Worm (Caenorhabditis elegans) whole organism, midembryonic: ENCODE results near the gene pah-1.

Experiments
- T22C8.4 ChIP-seq: fragments of 200-800 bp; sonication (Bioruptor generic); IDR thresholded peaks from 2 replicates; pipeline ENCODE4 v1.3.6; 2022; ENCODE audit warnings: missing genetic modification characterization, missing compliant biosample characterization
- cog-1 ChIP-seq: sonication (generic microtip); optimal IDR thresholded peaks from 2 replicates; lab custom pipeline; 2016; ENCODE audit warnings: missing genetic modification characterization, missing compliant biosample characterization
- flt-1 ChIP-seq: fragments of 200-800 bp; sonication (Bioruptor generic); IDR thresholded peaks from 2 replicates; pipeline ENCODE4 v1.3.6; 2022; ENCODE audit warnings: missing genetic modification characterization, missing compliant biosample characterization
- klf-2 ChIP-seq: fragments of 200-800 bp; sonication (Bioruptor generic); conservative IDR thresholded peaks from 2 replicates; pipeline ENCODE4 v1.3.6; 2022; ENCODE audit warnings: missing genetic modification reagents, missing genetic modification characterization, missing compliant biosample characterization
- med-1 ChIP-seq: sonication (generic microtip); optimal IDR thresholded peaks from 2 replicates; lab custom pipeline; 2017; ENCODE audit warnings: missing genetic modification characterization, mild to moderate bottlenecking, missing compliant biosample characterization, antibody characterized with exemption, missing genetic modification reagents; ENCODE audit not compliant: insufficient read depth
- ref-1 ChIP-seq: fragments of 200-800 bp; sonication (Bioruptor generic); conservative IDR thresholded peaks from 2 replicates; pipeline ENCODE4 v1.3.6; 2022; ENCODE audit warnings: missing genetic modification reagents, missing genetic modification characterization, missing compliant biosample characterization
- tab-1 ChIP-seq: fragments of 200-800 bp; sonication (Bioruptor generic); IDR thresholded peaks from 2 replicates; pipeline ENCODE4 v1.3.6; 2022; ENCODE audit warnings: missing genetic modification characterization, missing compliant biosample characterization
- ztf-23 ChIP-seq: fragments of 200-800 bp; sonication (Bioruptor generic); IDR thresholded peaks from 2 replicates; pipeline ENCODE4 v1.3.6; 2022; ENCODE audit warnings: missing genetic modification reagents, missing genetic modification characterization, missing compliant biosample characterization
- ztf-29 ChIP-seq: fragments of 200-800 bp; sonication (Bioruptor generic); IDR thresholded peaks from 2 replicates; pipeline ENCODE4 v1.3.6; 2022; ENCODE audit warnings: missing genetic modification reagents, missing genetic modification characterization, missing compliant biosample characterization

pah-1 gene

DNA sequence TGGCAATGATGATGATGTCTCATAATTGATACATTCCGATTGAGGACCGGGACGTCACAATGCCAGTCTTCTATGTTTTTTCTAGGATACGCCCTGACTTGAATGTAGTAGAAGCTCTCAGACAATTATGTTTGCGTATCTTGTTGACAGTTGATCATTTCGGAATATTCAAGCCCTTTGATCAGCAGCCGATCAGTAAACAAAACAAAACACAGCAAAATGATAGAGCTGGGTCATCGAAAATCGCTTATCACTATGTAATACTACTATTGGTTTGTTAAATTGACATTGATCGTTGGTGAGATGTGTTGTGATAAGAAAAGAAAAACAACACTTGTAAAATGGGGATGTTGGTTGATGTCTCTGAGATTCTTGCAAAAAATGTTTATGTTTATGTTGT, 28.6 kb downstream of the pah-1 start:
- no peak for TF ChIP-seq cog-1
- TF ChIP-seq ztf-29 (GFP tag; lab: Robert Waterston, UW): no peak
- TF ChIP-seq med-1: no peak
- no peak for TF ChIP-seq flt-1
- no peak for TF ChIP-seq klf-2 (GFP tag; lab: Robert Waterston, UW)
- TF ChIP-seq ref-1 (GFP tag; lab: Robert Waterston, UW): no peak
- no peak for TF ChIP-seq T22C8.4 (GFP tag; lab: Robert Waterston, UW)

ce11 chrII:8737456-8737855, 29.3 kb downstream of the pah-1 start, which contains the start of gene idpb-4:
TSS of gene idpb-4 (minus strand) at chrII:8737556.
- no peak for TF ChIP-seq tab-1 (GFP tag; lab: Robert Waterston, UW)
- TF ChIP-seq flt-1: no peak
- TF ChIP-seq cog-1: no peak
- TF ChIP-seq med-1: no peak
- TF ChIP-seq ref-1 (GFP tag; lab: Robert Waterston, UW): no peak

- TF ChIP-seq klf-2 (GFP tag; lab: Robert Waterston, UW): no peak
- no peak for TF ChIP-seq med-1
- TF ChIP-seq cog-1: no peak
- TF ChIP-seq ref-1 (GFP tag; lab: Robert Waterston, UW): no peak
- no peak for TF ChIP-seq ztf-23
- no peak for TF ChIP-seq tab-1 (GFP tag; lab: Robert Waterston, UW)
- TF ChIP-seq ztf-29 (GFP tag; lab: Robert Waterston, UW): no peak
- no peak for TF ChIP-seq T22C8.4 (GFP tag; lab: Robert Waterston, UW)
- TF ChIP-seq flt-1: no peak
These were observed 33.2 kb downstream of the pah-1 start for ce11 chrII:8733627-8734026.

ce11 chrII:8732339-8733100, 34.3 kb downstream of the pah-1 start, which contains the start of gene rol-6:
TSS of gene rol-6 (plus strand) at chrII:8733050.
- no peak for TF ChIP-seq ref-1 (GFP tag; lab: Robert Waterston, UW)
- no peak for TF ChIP-seq T22C8.4 (GFP tag; lab: Robert Waterston, UW)
- TF ChIP-seq cog-1: no peak
- no peak for TF ChIP-seq tab-1 (GFP tag; lab: Robert Waterston, UW)
- TF ChIP-seq ztf-23: no peak
- no peak for TF ChIP-seq ztf-29 (GFP tag; lab: Robert Waterston, UW)
- TF ChIP-seq klf-2 (GFP tag; lab: Robert Waterston, UW): no peak
- TF ChIP-seq med-1: no peak
- TF ChIP-seq flt-1: no peak

DNA sequence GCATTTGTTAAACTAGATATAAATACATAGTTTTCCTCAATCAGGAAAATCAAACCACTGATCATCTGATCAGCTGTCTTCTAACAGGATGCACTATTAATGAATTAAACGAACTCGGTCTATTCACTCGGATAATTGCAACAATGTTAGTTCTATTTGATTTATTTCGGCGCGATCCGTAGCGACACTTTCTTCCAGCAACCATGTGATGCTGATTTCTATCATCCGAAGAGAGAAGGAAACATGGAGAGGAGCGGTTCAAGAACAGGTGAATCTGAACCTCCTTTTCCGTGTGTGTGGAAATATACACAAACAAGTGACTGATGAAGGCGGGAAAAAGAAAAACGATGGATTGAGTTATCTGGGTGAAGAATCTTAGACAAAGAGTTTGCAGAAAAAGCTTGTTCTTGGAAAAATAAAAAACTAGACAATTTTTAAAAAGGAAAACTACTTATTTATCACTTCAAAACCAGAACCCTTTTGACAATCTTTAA, 35.0 kb downstream of the pah-1 start:
- TF ChIP-seq T22C8.4 (GFP tag; lab: Robert Waterston, UW) (no peak), flt-1 (no peak), ztf-23 (no peak), tab-1 (GFP tag; lab: Robert Waterston, UW) (no peak), ztf-29 (GFP tag; lab: Robert Waterston, UW) (no peak), med-1 (no peak), klf-2 (GFP tag; lab: Robert Waterston, UW) (no peak), cog-1 (no peak), ref-1 (GFP tag; lab: Robert Waterston, UW) (no peak)

DNA sequence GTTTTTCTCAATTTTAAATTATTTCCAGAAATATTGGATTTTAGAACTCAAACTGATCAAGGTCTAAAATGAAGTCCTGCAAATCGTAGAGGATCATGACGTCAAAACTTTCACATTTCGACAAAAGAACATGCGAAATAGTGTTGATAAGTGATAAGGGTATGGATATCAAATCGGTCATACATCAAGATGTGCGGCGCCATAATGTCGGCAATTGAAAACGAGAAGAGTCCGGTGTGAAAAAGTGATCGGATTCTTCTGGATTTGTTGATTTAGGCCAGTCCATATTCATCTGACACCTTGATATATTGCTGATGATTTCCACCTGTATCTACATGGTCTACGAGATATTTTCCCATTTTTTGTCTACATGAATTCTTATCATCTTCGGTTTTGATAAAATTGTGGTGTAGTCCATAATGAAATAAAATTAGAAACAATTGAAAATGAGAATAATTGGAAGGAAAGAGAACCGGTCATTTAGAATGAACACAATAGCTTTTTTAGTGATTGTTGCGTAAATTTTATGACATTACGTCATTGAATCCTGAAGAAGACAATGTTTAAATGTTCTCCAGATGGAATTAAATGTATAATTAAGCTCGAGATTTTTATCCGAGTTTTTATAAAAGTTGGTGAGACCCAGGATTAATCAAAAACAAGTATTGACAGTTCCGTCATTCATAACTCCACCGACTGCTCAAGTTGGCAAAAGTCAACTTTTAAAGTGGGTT, 35.7 kb downstream of the pah-1 start:
- TF ChIP-seq ztf-23 (no peak), klf-2 (GFP tag; lab: Robert Waterston, UW) (no peak), ztf-29 (GFP tag; lab: Robert Waterston, UW) (no peak), med-1 (no peak), ref-1 (GFP tag; lab: Robert Waterston, UW) (no peak), T22C8.4 (GFP tag; lab: Robert Waterston, UW) (no peak), tab-1 (GFP tag; lab: Robert Waterston, UW) (no peak), cog-1 (no peak), flt-1 (no peak)

- TF ChIP-seq ztf-23 (no peak), med-1 (no peak), klf-2 (GFP tag; lab: Robert Waterston, UW) (no peak), ztf-29 (GFP tag; lab: Robert Waterston, UW) (no peak), tab-1 (GFP tag; lab: Robert Waterston, UW) (no peak), cog-1 (no peak), flt-1 (no peak), ref-1 (GFP tag; lab: Robert Waterston, UW) (no peak), T22C8.4 (GFP tag; lab: Robert Waterston, UW) (no peak)
These were observed 36.5 kb downstream of the pah-1 start for ce11 chrII:8730281-8730680.

DNA sequence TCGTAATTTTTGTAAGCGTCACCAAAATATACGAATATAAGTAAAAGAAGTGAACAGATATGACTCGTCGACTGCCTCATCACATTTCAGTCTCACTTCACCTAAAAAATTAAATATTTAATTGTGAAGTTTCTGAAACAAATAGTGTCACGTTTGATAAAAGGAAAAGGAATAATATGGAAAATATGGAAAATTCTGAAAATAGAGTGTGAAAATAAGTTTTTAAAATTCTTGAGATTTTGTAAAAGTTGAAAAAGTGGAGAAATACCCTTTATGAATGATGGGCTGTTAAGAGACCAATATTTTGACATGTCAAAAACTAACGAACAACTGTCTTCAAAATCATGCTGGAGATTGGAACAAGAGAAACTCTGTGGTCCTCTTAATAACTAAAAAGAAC, 40.1 kb downstream of the pah-1 start, which contains the start of gene T01B7.9:
Gene T01B7.9, minus strand, starts transcription at position 101 of the 400 bp plus-strand sequence.
- TF ChIP-seq klf-2 (GFP tag; lab: Robert Waterston, UW) (no peak), tab-1 (GFP tag; lab: Robert Waterston, UW) (no peak), ztf-23 (no peak), T22C8.4 (GFP tag; lab: Robert Waterston, UW) (no peak), med-1 (no peak), flt-1 (no peak), ztf-29 (GFP tag; lab: Robert Waterston, UW) (no peak), cog-1 (no peak), ref-1 (GFP tag; lab: Robert Waterston, UW) (no peak)

DNA sequence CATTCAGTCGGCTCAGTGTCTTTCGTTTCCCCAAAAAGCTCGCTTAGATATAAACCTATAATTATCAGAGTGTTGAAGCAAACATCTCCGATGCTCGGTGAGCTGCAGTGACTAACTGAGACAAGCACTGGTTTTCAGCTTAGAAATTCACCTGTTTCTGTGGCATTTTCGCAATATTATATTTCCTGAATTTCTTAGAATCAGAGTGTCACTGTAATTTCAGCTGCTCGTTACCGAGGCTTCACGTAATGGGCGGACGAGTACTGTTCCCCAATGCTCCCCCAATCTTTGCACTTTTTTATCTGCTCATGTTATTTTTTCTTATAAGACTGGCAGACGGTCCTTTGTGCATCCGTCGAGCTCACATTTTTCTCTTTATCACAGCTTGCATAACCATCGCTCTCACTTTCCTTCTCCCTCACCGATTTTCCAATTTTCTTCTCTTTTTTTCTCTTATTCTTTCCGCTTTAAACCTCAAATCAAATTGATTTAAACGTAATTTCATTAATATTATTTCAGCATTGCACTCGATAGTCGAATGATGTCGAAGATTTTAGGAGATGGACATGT, 44.8 kb downstream of the pah-1 start, which contains the start of gene trcs-2:
Gene trcs-2, plus strand, starts transcription at position 520 of the 570 bp plus-strand sequence.
- TF ChIP-seq tab-1 (GFP tag; lab: Robert Waterston, UW): no peak
- no peak for TF ChIP-seq T22C8.4 (GFP tag; lab: Robert Waterston, UW)
- no peak for TF ChIP-seq flt-1
- no peak for TF ChIP-seq cog-1
- no peak for TF ChIP-seq ztf-23
- no peak for TF ChIP-seq ref-1 (GFP tag; lab: Robert Waterston, UW)
- no peak for TF ChIP-seq klf-2 (GFP tag; lab: Robert Waterston, UW)
- TF ChIP-seq med-1: no peak
- no peak for TF ChIP-seq ztf-29 (GFP tag; lab: Robert Waterston, UW)
